Worm (Caenorhabditis elegans) whole organism, L2 larva: ENCODE measurements around the gene ani-1.

Experiments used
- C34F6.9 ChIP-seq: fragments of 150-350 bp; optimal IDR thresholded peaks from 2 replicates; lab custom pipeline; 2014; ENCODE audit warnings: missing biosample characterization, missing genetic modification characterization
- alr-1 ChIP-seq: fragments of 150-350 bp; optimal IDR thresholded peaks from 2 replicates; lab custom pipeline; 2014; ENCODE audit warnings: missing biosample characterization, missing genetic modification characterization
- aly-2 ChIP-seq: fragments of 150-350 bp; optimal IDR thresholded peaks from 2 replicates; lab custom pipeline; 2014; ENCODE audit warnings: missing biosample characterization, missing genetic modification characterization
- ama-1 ChIP-seq: fragments of 150-350 bp; optimal IDR thresholded peaks from 2 replicates; lab custom pipeline; 2018; ENCODE audit warnings: inconsistent platforms
- blmp-1 ChIP-seq: sonication (generic microtip); optimal IDR thresholded peaks from 2 replicates; lab custom pipeline; 2017; ENCODE audit warnings: missing genetic modification characterization, mild to moderate bottlenecking, missing compliant biosample characterization, antibody characterized with exemption, moderate library complexity; ENCODE audit not compliant: insufficient read depth
- elt-1 ChIP-seq: fragments of 150-350 bp; optimal IDR thresholded peaks from 2 replicates; lab custom pipeline; 2014; ENCODE audit warnings: missing biosample characterization, missing genetic modification characterization
- gmeb-1 ChIP-seq: fragments of 150-350 bp; optimal IDR thresholded peaks from 2 replicates; lab custom pipeline; 2014; ENCODE audit warnings: missing biosample characterization, missing genetic modification characterization
- sma-3 ChIP-seq: sonication (generic microtip); optimal IDR thresholded peaks from 2 replicates; lab custom pipeline; 2016; ENCODE audit warnings: missing genetic modification reagents, missing genetic modification characterization, missing compliant biosample characterization
- unc-39 ChIP-seq: fragments of 150-350 bp; optimal IDR thresholded peaks from 2 replicates; lab custom pipeline; 2014; ENCODE audit warnings: missing biosample characterization, missing genetic modification characterization
- unc-62 ChIP-seq: fragments of 150-350 bp; optimal IDR thresholded peaks from 2 replicates; lab custom pipeline; 2014; ENCODE audit warnings: missing biosample characterization, missing genetic modification reagents, missing genetic modification characterization
- zag-1 ChIP-seq: fragments of 150-350 bp; optimal IDR thresholded peaks from 2 replicates; lab custom pipeline; 2014; ENCODE audit warnings: missing biosample characterization, missing genetic modification characterization
- ztf-11 ChIP-seq: sonication (generic microtip); optimal IDR thresholded peaks from 2 replicates; lab custom pipeline; 2017; ENCODE audit warnings: missing biosample characterization, missing genetic modification characterization
- ztf-4 ChIP-seq: fragments of 150-350 bp; optimal IDR thresholded peaks from 2 replicates; lab custom pipeline; 2014; ENCODE audit warnings: missing biosample characterization, missing genetic modification characterization

DNA sequence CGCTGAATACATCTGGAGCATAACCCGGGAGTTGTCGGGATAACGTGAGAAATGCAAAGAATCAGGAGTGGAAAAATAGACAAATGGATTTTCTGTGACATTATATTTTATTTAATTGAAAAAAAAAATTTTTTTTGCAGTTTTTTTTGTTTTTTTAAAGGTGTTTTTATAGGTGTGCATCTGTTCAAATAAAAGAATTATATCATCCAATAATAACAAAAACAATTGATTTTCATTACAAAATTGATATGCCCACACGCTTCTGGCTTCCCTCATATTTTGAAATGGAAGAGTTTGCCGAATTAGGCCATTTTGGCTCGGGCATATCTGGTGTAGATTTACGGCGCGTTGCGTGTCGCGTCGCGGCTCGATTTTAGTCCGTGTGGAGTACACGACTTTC, 38.8 kb upstream of the ani-1 start, which contains the start of gene Y49E10.25:
- TF ChIP-seq unc-62 (GFP tag; lab: Kevin White, UChicago) (no peak), zag-1 (tag; lab: Kevin White, UChicago) (no peak), blmp-1 (tag; lab: Kevin White, UChicago) (no peak), gmeb-1 (tag; lab: Kevin White, UChicago) (no peak), ama-1 (lab: Kevin White, UChicago) (no peak), aly-2 (tag; lab: Kevin White, UChicago) (no peak), alr-1 (tag; lab: Kevin White, UChicago) (no peak), ztf-4 (tag; lab: Kevin White, UChicago) (no peak), ztf-11 (tag; lab: Kevin White, UChicago) (no peak), sma-3 (no peak), unc-39 (tag; lab: Kevin White, UChicago) (no peak), elt-1 (tag; lab: Kevin White, UChicago) (no peak), C34F6.9 (no peak)
